Worm (Caenorhabditis elegans) whole organism, early embryonic: ENCODE measurements around the gene cogc-4.

Experiments used
- B0310.2 ChIP-seq: sonication (generic microtip); optimal IDR thresholded peaks from 2 replicates; lab custom pipeline; 2016; ENCODE audit warnings: mild to moderate bottlenecking, missing genetic modification characterization, missing compliant biosample characterization
- F13C5.2 ChIP-seq: sonication (generic microtip); optimal IDR thresholded peaks from 2 replicates; lab custom pipeline; 2017; ENCODE audit warnings: mild to moderate bottlenecking, missing genetic modification characterization, inconsistent platforms, missing compliant biosample characterization
- aly-1 ChIP-seq: sonication (generic microtip); optimal IDR thresholded peaks from 2 replicates; lab custom pipeline; 2016; ENCODE audit warnings: missing genetic modification characterization, missing compliant biosample characterization
- ama-1 ChIP-seq: fragments of 150-350 bp; optimal IDR thresholded peaks from 2 replicates; lab custom pipeline; 2014
- ceh-13 ChIP-seq: fragments of 200-800 bp; sonication (Bioruptor generic); optimal IDR thresholded peaks from 2 replicates; lab custom pipeline; 2018; ENCODE audit warnings: mild to moderate bottlenecking, missing genetic modification characterization, missing compliant biosample characterization
- ceh-36 ChIP-seq: sonication (generic microtip); optimal IDR thresholded peaks from 2 replicates; lab custom pipeline; 2016; ENCODE audit warnings: missing genetic modification characterization, inconsistent platforms, missing compliant biosample characterization
- ets-7 ChIP-seq: sonication (generic microtip); optimal IDR thresholded peaks from 2 replicates; lab custom pipeline; 2016; ENCODE audit warnings: missing genotype, missing genetic modification characterization, missing compliant biosample characterization
- flt-1 ChIP-seq: fragments of 200-800 bp; sonication (Bioruptor generic); IDR thresholded peaks from 2 replicates; pipeline ENCODE4 v1.3.6; 2022; ENCODE audit warnings: missing genetic modification characterization, missing compliant biosample characterization
- hmbx-1 ChIP-seq: sonication (generic microtip); optimal IDR thresholded peaks from 2 replicates; lab custom pipeline; 2016; ENCODE audit warnings: mild to moderate bottlenecking, missing genetic modification characterization, missing compliant biosample characterization
- hmg-4 ChIP-seq: fragments of 200-800 bp; sonication (Bioruptor generic); optimal IDR thresholded peaks from 2 replicates; lab custom pipeline; 2018; ENCODE audit warnings: mild to moderate bottlenecking, missing genetic modification characterization, missing compliant biosample characterization
- hnd-1 ChIP-seq: sonication (generic microtip); optimal IDR thresholded peaks from 2 replicates; lab custom pipeline; 2016; ENCODE audit warnings: missing genetic modification characterization, missing compliant biosample characterization
- pes-1 ChIP-seq: fragments of 200-800 bp; sonication (Bioruptor generic); IDR thresholded peaks from 2 replicates; pipeline ENCODE4 v1.3.6; 2022; ENCODE audit warnings: missing genetic modification reagents, missing genetic modification characterization, missing compliant biosample characterization
- scrt-1 ChIP-seq: fragments of 200-800 bp; sonication (Bioruptor generic); IDR thresholded peaks from 2 replicates; pipeline ENCODE4 v1.3.6; 2022; ENCODE audit warnings: missing genetic modification characterization, missing compliant biosample characterization
- sea-1 ChIP-seq: fragments of 200-800 bp; sonication (Bioruptor generic); conservative IDR thresholded peaks from 2 replicates; pipeline ENCODE4 v1.3.6; 2022; ENCODE audit warnings: missing genetic modification characterization, missing compliant biosample characterization
- tbx-11 ChIP-seq: fragments of 200-800 bp; sonication (Bioruptor generic); IDR thresholded peaks from 2 replicates; pipeline ENCODE4 v1.3.6; 2022; ENCODE audit warnings: missing genetic modification characterization, missing compliant biosample characterization
- tbx-37 ChIP-seq: fragments of 200-800 bp; sonication (Bioruptor generic); conservative IDR thresholded peaks from 2 replicates; pipeline ENCODE4 v1.3.6; 2022; ENCODE audit warnings: missing genetic modification reagents, missing genetic modification characterization, missing compliant biosample characterization
- tra-4 ChIP-seq: sonication (generic microtip); optimal IDR thresholded peaks from 2 replicates; lab custom pipeline; 2017; ENCODE audit warnings: missing genetic modification characterization, missing compliant biosample characterization

Gene cogc-4

DNA sequence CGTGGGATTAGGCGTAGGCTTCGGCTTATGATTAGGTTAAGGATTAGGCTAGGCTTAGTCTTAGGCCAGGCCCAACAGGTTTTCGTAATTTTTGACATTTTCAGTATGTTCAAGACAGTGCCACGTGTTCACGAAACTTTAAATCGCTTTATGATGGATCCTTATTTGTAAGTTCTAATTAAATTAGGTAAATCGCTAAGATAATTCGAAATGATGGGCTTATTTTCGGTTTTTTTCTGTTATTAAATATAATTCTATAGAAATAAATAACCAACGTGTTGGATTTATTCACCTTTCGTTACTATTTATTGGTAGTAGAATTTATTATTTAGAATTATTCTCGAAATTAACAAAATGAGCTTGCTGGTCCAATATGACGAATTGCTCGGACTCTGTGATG is 1.8 kb upstream of the cogc-4 start, which contains the start of gene Y51H7C.8:
Gene Y51H7C.8, plus strand, starts transcription at position 301 of the 400 bp plus-strand sequence.
- TF ChIP-seq ceh-36 (tag; lab: Kevin White, UChicago): no peak

- no peak for TF ChIP-seq tbx-11 (GFP tag; lab: Robert Waterston, UW)
- TF ChIP-seq B0310.2: no peak
- no peak for TF ChIP-seq flt-1
- no peak for TF ChIP-seq tbx-37 (GFP tag; lab: Robert Waterston, UW)
- no peak for TF ChIP-seq hmg-4 (GFP tag; lab: Kevin White, UChicago)
- no peak for TF ChIP-seq ceh-36 (tag; lab: Kevin White, UChicago)
- TF ChIP-seq ama-1 (lab: Kevin White, UChicago): no peak
- TF ChIP-seq ets-7 (tag; lab: Kevin White, UChicago): no peak
- no peak for TF ChIP-seq hnd-1 (tag; lab: Kevin White, UChicago)
- TF ChIP-seq ceh-13: no peak
- no peak for TF ChIP-seq scrt-1
- no peak for TF ChIP-seq hmbx-1 (tag; lab: Kevin White, UChicago)
- no peak for TF ChIP-seq F13C5.2 (tag; lab: Kevin White, UChicago)
- no peak for TF ChIP-seq sea-1 (GFP tag; lab: Robert Waterston, UW)
- no peak for TF ChIP-seq tra-4 (tag; lab: Kevin White, UChicago)
- no peak for TF ChIP-seq pes-1 (GFP tag; lab: Robert Waterston, UW)
- no peak for TF ChIP-seq aly-1
Measured at ce11 chrII:1402167-1402619, 1.0 kb upstream of the cogc-4 start, which contains the start of gene Y51H7C.7. Gene Y51H7C.7 (plus strand): TSS chrII:1402569.

DNA sequence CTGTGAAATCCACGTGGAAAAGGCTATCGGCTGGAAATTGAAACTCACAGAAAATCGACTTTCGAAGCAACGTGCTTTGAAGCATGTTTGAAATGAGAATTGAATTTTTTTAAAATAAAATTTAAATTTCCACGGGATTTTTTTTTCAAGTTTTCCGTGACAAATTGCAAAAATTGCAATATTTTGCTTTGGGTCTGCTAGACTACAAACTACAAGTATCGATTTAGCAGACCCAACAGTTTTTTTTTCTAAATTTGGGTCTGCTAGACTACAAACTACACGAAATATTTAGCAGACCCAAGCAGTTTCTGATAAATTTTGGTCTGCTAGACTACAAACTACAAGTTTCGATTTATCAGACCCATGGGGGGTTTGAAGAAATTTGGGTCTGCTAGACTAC is 8.1 kb downstream of the cogc-4 start, which contains the start of gene Y51H7C.9:
Gene Y51H7C.9, minus strand, starts transcription at position 101 of the 400 bp plus-strand sequence.
- TF ChIP-seq hmbx-1 (tag; lab: Kevin White, UChicago): no peak
- no peak for TF ChIP-seq sea-1 (GFP tag; lab: Robert Waterston, UW)
- no peak for TF ChIP-seq hmg-4 (GFP tag; lab: Kevin White, UChicago)
- no peak for TF ChIP-seq ceh-36 (tag; lab: Kevin White, UChicago)
- TF ChIP-seq ceh-13: no peak
- no peak for TF ChIP-seq tbx-11 (GFP tag; lab: Robert Waterston, UW)
- no peak for TF ChIP-seq B0310.2
- no peak for TF ChIP-seq aly-1
- no peak for TF ChIP-seq F13C5.2 (tag; lab: Kevin White, UChicago)
- no peak for TF ChIP-seq ama-1 (lab: Kevin White, UChicago)
- no peak for TF ChIP-seq pes-1 (GFP tag; lab: Robert Waterston, UW)
- TF ChIP-seq tra-4 (tag; lab: Kevin White, UChicago): no peak
- no peak for TF ChIP-seq flt-1
- TF ChIP-seq scrt-1: no peak
- TF ChIP-seq hnd-1 (tag; lab: Kevin White, UChicago): no peak
- no peak for TF ChIP-seq tbx-37 (GFP tag; lab: Robert Waterston, UW)
- no peak for TF ChIP-seq ets-7 (tag; lab: Kevin White, UChicago)

- TF ChIP-seq aly-1 (no peak), hmg-4 (GFP tag; lab: Kevin White, UChicago) (no peak)
Measured at ce11 chrII:1412359-1412907, 9.2 kb downstream of the cogc-4 start, which contains the start of gene alkb-1. Gene alkb-1 (plus strand): TSS chrII:1412409.

- TF ChIP-seq hmbx-1 (tag; lab: Kevin White, UChicago) (no peak), ama-1 (lab: Kevin White, UChicago) (no peak), sea-1 (GFP tag; lab: Robert Waterston, UW) (no peak), tbx-11 (GFP tag; lab: Robert Waterston, UW) (no peak), ets-7 (tag; lab: Kevin White, UChicago) (no peak), B0310.2 (no peak), tbx-37 (GFP tag; lab: Robert Waterston, UW) (no peak), ceh-36 (tag; lab: Kevin White, UChicago) (no peak), hnd-1 (tag; lab: Kevin White, UChicago) (no peak), flt-1 (no peak), hmg-4 (GFP tag; lab: Kevin White, UChicago) (no peak), scrt-1 (no peak), tra-4 (tag; lab: Kevin White, UChicago) (no peak), aly-1 (no peak), F13C5.2 (tag; lab: Kevin White, UChicago) (no peak)
Measured at ce11 chrII:1419994-1420393, 16.8 kb downstream of the cogc-4 start.

- TF ChIP-seq aly-1 (no peak), pes-1 (GFP tag; lab: Robert Waterston, UW) (no peak)
Measured at ce11 chrII:1420806-1421463, 17.7 kb downstream of the cogc-4 start.

- TF ChIP-seq ceh-13 (no peak), ama-1 (lab: Kevin White, UChicago) (no peak), hmg-4 (GFP tag; lab: Kevin White, UChicago) (no peak), sea-1 (GFP tag; lab: Robert Waterston, UW) (no peak), tra-4 (tag; lab: Kevin White, UChicago) (no peak), B0310.2 (no peak), ceh-36 (tag; lab: Kevin White, UChicago) (no peak), tbx-11 (GFP tag; lab: Robert Waterston, UW) (no peak), flt-1 (no peak), hmbx-1 (tag; lab: Kevin White, UChicago) (no peak), scrt-1 (no peak), aly-1 (no peak), hnd-1 (tag; lab: Kevin White, UChicago) (no peak)
Measured at ce11 chrII:1423660-1424059, 20.4 kb downstream of the cogc-4 start, which contains the start of gene Y51H7C.10. Gene Y51H7C.10 (minus strand): TSS chrII:1423760.
